Worm (Caenorhabditis elegans): ENCODE results near the gene K10B4.1.
A peak's percentile ranks its signal among the peaks of the same experiment; 100 is the strongest.

K10B4.1 gene

ce11 chrII:159294-159922 is 24.1 kb downstream of the K10B4.1 start:
- no peak for TF ChIP-seq tab-1 (GFP tag; IDR thresholded peaks at IDR 0.05)
- peak; percentile 38 for TF ChIP-seq cog-1 (tag; optimal IDR thresholded peaks at IDR 0.05)
- peak; percentile 43; the same call in 1 of the 2 replicates for TF ChIP-seq T22C8.4 (GFP tag; IDR thresholded peaks at IDR 0.05)

DNA sequence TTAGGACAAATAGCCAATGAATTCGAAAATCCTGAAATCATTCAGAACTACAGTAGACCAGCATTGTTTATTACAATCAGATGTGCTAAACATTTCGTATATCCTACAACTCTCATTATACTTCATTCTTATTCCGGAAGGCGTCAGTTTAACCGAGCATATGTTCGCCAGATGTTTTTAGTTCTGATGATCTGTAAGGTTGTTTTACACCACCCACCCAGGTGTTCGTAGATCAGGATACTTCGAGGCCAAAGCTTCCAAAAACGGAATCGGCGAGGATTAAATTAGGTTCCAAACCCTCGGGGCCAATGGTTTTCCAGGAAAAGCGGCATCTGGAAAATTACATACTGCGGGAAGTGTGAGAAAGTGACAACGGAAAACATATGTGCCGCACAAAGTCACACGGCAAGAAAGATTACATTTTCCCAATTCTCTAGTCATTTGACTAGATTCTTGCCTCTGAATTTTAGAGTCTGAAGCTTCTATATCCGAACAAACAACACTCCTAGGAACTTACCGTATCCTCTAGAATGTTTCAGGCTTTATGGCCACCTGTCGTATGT is 25.4 kb downstream of the K10B4.1 start:
- TF ChIP-seq cog-1 (tag; optimal IDR thresholded peaks at IDR 0.05) = no peak
- TF ChIP-seq ztf-29 (GFP tag; IDR thresholded peaks at IDR 0.05) = no peak
- no peak for TF ChIP-seq T22C8.4 (GFP tag; IDR thresholded peaks at IDR 0.05)
- TF ChIP-seq flt-1 (GFP tag; IDR thresholded peaks at IDR 0.05) = no peak
- TF ChIP-seq klf-2 (GFP tag; conservative IDR thresholded peaks at IDR 0.05) = no peak
- no peak for TF ChIP-seq ref-1 (GFP tag; conservative IDR thresholded peaks at IDR 0.05)
- TF ChIP-seq ztf-23 (GFP tag; IDR thresholded peaks at IDR 0.05) = no peak
- TF ChIP-seq med-1 (GFP tag; optimal IDR thresholded peaks at IDR 0.05; ENCODE audit: insufficient read depth) = no peak
- no peak for TF ChIP-seq tab-1 (GFP tag; IDR thresholded peaks at IDR 0.05)

- TF ChIP-seq cog-1 (tag; optimal IDR thresholded peaks at IDR 0.05) (peak; percentile 34), ztf-23 (GFP tag; IDR thresholded peaks at IDR 0.05) (no peak), tab-1 (GFP tag; IDR thresholded peaks at IDR 0.05) (no peak), T22C8.4 (GFP tag; IDR thresholded peaks at IDR 0.05) (no peak), flt-1 (GFP tag; IDR thresholded peaks at IDR 0.05) (0 out of 2 replicates have a peak, but pooled peaks have one; percentile 31)
These were observed 26.0 kb downstream of the K10B4.1 start for ce11 chrII:161275-161674.

DNA sequence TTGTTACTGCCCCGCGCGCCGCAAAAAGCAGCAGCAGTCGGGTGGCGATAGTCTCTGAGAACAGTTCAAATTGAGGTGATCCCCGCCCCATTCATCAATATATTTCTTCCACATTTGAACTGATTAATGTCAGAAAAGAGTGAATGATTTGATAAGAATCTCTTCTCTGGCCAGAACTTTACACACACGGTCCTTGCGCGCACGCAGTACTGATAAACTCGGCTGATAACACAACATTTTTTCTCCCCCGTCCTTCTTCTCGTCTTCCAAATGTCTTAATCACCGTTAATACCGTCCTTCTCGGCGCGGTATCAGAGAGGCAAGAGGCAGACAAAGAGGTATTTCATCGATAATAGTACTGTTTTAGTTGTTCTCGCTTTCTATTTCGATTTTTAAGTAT is 26.9 kb downstream of the K10B4.1 start, which contains the start of gene etr-1:
Gene etr-1, plus strand, starts transcription at position 193 of the 400 bp plus-strand sequence.
- no peak for TF ChIP-seq ztf-23 (GFP tag; IDR thresholded peaks at IDR 0.05)
- no peak for TF ChIP-seq flt-1 (GFP tag; IDR thresholded peaks at IDR 0.05)
- no peak for TF ChIP-seq tab-1 (GFP tag; IDR thresholded peaks at IDR 0.05)
- no peak for TF ChIP-seq ref-1 (GFP tag; conservative IDR thresholded peaks at IDR 0.05)
- no peak for TF ChIP-seq klf-2 (GFP tag; conservative IDR thresholded peaks at IDR 0.05)
- TF ChIP-seq med-1 (GFP tag; optimal IDR thresholded peaks at IDR 0.05; ENCODE audit: insufficient read depth) = no peak
- TF ChIP-seq ztf-29 (GFP tag; IDR thresholded peaks at IDR 0.05) = no peak
- no peak for TF ChIP-seq cog-1 (tag; optimal IDR thresholded peaks at IDR 0.05)
- TF ChIP-seq T22C8.4 (GFP tag; IDR thresholded peaks at IDR 0.05) = no peak

DNA sequence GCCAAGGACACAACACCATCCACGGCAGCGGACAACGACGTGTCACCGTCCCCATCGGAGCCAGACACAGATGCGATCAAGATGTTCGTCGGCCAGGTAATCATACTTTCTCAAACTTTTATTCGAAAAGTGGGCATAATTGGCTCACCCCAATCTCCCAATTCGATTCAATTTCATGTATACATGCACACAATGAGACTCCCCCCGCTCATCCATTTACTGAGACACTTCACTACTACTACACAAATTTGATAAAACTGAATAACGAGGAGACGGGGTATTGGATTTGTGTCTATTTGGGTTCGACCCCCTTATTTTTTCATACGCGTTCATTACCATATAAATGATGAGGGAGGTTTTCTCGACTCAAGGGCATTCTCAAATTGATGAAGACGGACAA is 28.0 kb downstream of the K10B4.1 start:
- TF ChIP-seq flt-1 (GFP tag; IDR thresholded peaks at IDR 0.05) = no peak
- TF ChIP-seq ztf-23 (GFP tag; IDR thresholded peaks at IDR 0.05) = no peak
- no peak for TF ChIP-seq tab-1 (GFP tag; IDR thresholded peaks at IDR 0.05)
- no peak for TF ChIP-seq ztf-29 (GFP tag; IDR thresholded peaks at IDR 0.05)
- TF ChIP-seq ref-1 (GFP tag; conservative IDR thresholded peaks at IDR 0.05) = no peak
- no peak for TF ChIP-seq klf-2 (GFP tag; conservative IDR thresholded peaks at IDR 0.05)
- TF ChIP-seq med-1 (GFP tag; optimal IDR thresholded peaks at IDR 0.05; ENCODE audit: insufficient read depth) = no peak
- TF ChIP-seq cog-1 (tag; optimal IDR thresholded peaks at IDR 0.05) = no peak
- no peak for TF ChIP-seq T22C8.4 (GFP tag; IDR thresholded peaks at IDR 0.05)

- no peak for TF ChIP-seq med-1 (GFP tag; optimal IDR thresholded peaks at IDR 0.05; ENCODE audit: insufficient read depth)
- no peak for TF ChIP-seq flt-1 (GFP tag; IDR thresholded peaks at IDR 0.05)
These were observed 38.4 kb downstream of the K10B4.1 start, which contains the start of gene T01D1.7 for ce11 chrII:173679-174078. TSS of gene T01D1.7 (minus strand) at chrII:173779.

DNA sequence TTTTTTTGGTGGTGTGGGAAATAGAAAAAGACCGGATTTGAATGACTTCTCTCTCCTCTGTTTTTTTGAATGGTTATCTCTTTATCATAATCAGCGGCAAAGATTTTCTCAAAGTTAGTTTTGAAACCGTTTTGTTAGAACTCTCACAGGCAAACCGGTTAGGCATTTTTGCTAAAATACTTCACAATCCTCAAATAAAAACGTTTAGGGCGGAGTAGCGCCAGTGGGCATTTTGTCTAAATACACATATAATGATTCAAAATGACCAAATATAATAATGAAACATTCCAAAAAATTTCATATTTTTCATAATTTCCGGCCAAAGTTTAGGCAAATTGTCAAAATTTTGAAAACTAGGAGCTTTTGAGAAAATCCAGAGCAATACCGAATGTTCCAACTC is 40.6 kb downstream of the K10B4.1 start, which contains the start of gene T01D1.3:
Gene T01D1.3, minus strand, starts transcription at position 101 of the 400 bp plus-strand sequence.
- TF ChIP-seq med-1 (GFP tag; optimal IDR thresholded peaks at IDR 0.05; ENCODE audit: insufficient read depth) = no peak
- no peak for TF ChIP-seq flt-1 (GFP tag; IDR thresholded peaks at IDR 0.05)
- no peak for TF ChIP-seq klf-2 (GFP tag; conservative IDR thresholded peaks at IDR 0.05)
- TF ChIP-seq ztf-23 (GFP tag; IDR thresholded peaks at IDR 0.05) = no peak
- TF ChIP-seq T22C8.4 (GFP tag; IDR thresholded peaks at IDR 0.05) = no peak
- no peak for TF ChIP-seq tab-1 (GFP tag; IDR thresholded peaks at IDR 0.05)
- TF ChIP-seq ref-1 (GFP tag; conservative IDR thresholded peaks at IDR 0.05) = no peak
- no peak for TF ChIP-seq cog-1 (tag; optimal IDR thresholded peaks at IDR 0.05)
- TF ChIP-seq ztf-29 (GFP tag; IDR thresholded peaks at IDR 0.05) = no peak

DNA sequence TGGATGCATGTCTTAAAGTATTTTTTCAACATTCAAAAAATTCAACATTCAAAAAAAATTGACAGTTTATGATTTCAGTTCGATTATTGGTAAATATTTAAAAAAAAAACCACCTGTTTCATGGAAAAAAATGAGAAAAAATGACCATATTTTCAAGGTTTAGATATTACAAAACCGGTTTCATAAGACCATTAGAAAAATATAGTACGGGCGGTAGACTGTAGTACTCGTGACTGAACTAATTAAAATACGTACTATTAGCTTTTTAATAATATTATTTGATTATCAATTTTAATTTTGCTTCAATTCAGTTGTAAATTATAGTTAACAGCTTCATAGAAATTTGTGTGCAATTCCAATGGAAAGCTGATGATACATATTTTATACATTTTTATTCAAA is 41.4 kb downstream of the K10B4.1 start:
- TF ChIP-seq tab-1 (GFP tag; IDR thresholded peaks at IDR 0.05) (no peak), ztf-29 (GFP tag; IDR thresholded peaks at IDR 0.05) (no peak), klf-2 (GFP tag; conservative IDR thresholded peaks at IDR 0.05) (no peak), med-1 (GFP tag; optimal IDR thresholded peaks at IDR 0.05; ENCODE audit: insufficient read depth) (no peak), T22C8.4 (GFP tag; IDR thresholded peaks at IDR 0.05) (no peak)

DNA sequence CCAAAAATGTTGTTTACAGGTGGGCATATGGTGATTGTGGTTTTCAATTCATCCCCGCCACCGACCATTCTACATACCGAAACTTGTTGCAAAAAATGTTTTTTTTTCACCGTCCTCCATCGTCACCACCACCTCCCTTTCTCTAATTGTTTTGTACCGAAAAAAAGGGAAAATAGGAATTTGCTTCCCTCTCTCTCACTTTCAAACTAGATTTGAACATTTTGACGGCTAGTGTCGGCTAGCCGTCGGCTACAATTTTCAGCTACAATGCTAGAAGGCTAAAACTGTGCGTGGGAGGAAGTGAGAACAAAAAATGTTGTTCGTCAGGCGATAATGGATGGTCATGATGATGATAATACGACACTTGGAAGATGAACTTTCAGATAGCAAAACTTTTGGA is 42.9 kb downstream of the K10B4.1 start:
- no peak for TF ChIP-seq ztf-23 (GFP tag; IDR thresholded peaks at IDR 0.05)
- no peak for TF ChIP-seq T22C8.4 (GFP tag; IDR thresholded peaks at IDR 0.05)
- TF ChIP-seq ztf-29 (GFP tag; IDR thresholded peaks at IDR 0.05) = no peak
- no peak for TF ChIP-seq med-1 (GFP tag; optimal IDR thresholded peaks at IDR 0.05; ENCODE audit: insufficient read depth)
- TF ChIP-seq cog-1 (tag; optimal IDR thresholded peaks at IDR 0.05) = no peak
- no peak for TF ChIP-seq tab-1 (GFP tag; IDR thresholded peaks at IDR 0.05)
- no peak for TF ChIP-seq ref-1 (GFP tag; conservative IDR thresholded peaks at IDR 0.05)

- TF ChIP-seq ztf-29 (GFP tag; IDR thresholded peaks at IDR 0.05) (no peak), tab-1 (GFP tag; IDR thresholded peaks at IDR 0.05) (no peak), T22C8.4 (GFP tag; IDR thresholded peaks at IDR 0.05) (no peak), cog-1 (tag; optimal IDR thresholded peaks at IDR 0.05) (no peak), flt-1 (GFP tag; IDR thresholded peaks at IDR 0.05) (no peak), med-1 (GFP tag; optimal IDR thresholded peaks at IDR 0.05; ENCODE audit: insufficient read depth) (no peak), ztf-23 (GFP tag; IDR thresholded peaks at IDR 0.05) (no peak), ref-1 (GFP tag; conservative IDR thresholded peaks at IDR 0.05) (no peak), klf-2 (GFP tag; conservative IDR thresholded peaks at IDR 0.05) (no peak)
These were observed 43.7 kb downstream of the K10B4.1 start, which contains the start of gene T01D1.4 for ce11 chrII:178993-179392. TSS of gene T01D1.4 (minus strand) at chrII:179093.
